Worm (Caenorhabditis elegans) whole organism, early embryonic: Measurements from ENCODE around the gene M01F1.4.

Experiments used
- ama-1 ChIP-seq: fragments of 150-350 bp; optimal IDR thresholded peaks from 2 replicates; lab custom pipeline; 2014
- ets-7 ChIP-seq: sonication (generic microtip); optimal IDR thresholded peaks from 2 replicates; lab custom pipeline; 2016; ENCODE audit warnings: missing genotype, missing genetic modification characterization, missing compliant biosample characterization
- hmbx-1 ChIP-seq: sonication (generic microtip); optimal IDR thresholded peaks from 2 replicates; lab custom pipeline; 2016; ENCODE audit warnings: mild to moderate bottlenecking, missing genetic modification characterization, missing compliant biosample characterization
- pes-1 ChIP-seq: fragments of 200-800 bp; sonication (Bioruptor generic); IDR thresholded peaks from 2 replicates; pipeline ENCODE4 v1.3.6; 2022; ENCODE audit warnings: missing genetic modification reagents, missing genetic modification characterization, missing compliant biosample characterization
- tbx-11 ChIP-seq: fragments of 200-800 bp; sonication (Bioruptor generic); IDR thresholded peaks from 2 replicates; pipeline ENCODE4 v1.3.6; 2022; ENCODE audit warnings: missing genetic modification characterization, missing compliant biosample characterization

- TF ChIP-seq pes-1 (GFP tag; lab: Robert Waterston, UW) (no peak), tbx-11 (GFP tag; lab: Robert Waterston, UW) (no peak), ama-1 (lab: Kevin White, UChicago) (no peak), ets-7 (tag; lab: Kevin White, UChicago) (no peak), hmbx-1 (tag; lab: Kevin White, UChicago) (no peak)
Measured at ce11 chrIII:3461403-3461802, 48.4 kb downstream of the M01F1.4 start, which contains the start of gene pph-6.
